Fruit fly (Drosophila melanogaster): ENCODE data around the gene wake.

Gene wake

DNA sequence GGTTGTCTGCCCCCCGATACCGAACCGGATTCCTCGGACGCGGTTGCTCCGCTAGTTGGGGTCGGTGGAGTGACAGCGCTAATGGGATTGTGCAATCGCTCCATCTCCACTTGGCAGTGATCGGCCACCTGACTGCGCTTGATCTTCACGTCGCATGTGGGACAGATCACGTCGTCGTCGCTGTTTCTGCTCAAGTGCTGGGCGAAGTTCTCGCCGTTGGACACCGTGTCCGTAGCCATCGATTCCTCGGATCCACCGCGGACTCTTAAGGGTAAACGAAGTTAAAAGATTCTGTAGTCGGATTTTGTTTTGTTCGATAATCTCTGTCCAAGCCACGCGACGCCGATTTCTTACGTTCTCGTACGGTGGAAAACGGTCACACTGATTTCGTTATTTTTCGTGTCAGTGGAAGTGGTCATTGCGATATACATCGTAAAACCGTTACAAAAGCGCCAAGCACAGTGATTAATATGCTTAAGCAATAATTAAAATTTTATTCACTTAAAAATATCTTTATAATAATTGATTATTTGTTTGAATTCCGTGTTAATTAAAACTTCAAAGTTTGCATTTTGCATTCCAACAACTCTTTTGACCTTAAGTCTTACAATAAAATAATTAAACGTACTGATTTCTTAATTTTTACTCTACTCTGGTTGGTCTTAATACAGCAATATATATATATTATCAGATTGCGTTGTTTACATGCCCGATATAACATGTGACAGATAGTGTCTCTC is 86.6 kb downstream of the wake start, which contains the start of gene RNF220 (continued):
- peak; percentile 75 for TF ChIP-seq Bgb (GFP tag; IDR thresholded peaks at IDR 0.05; ENCODE audit: partially characterized antibody)
- peak; percentile 33 for TF ChIP-seq CG12659 (GFP tag; optimal IDR thresholded peaks at IDR 0.05)
- peak; percentile 76 for TF ChIP-seq MESR4 (GFP tag; optimal IDR thresholded peaks at IDR 0.05)
- peak; percentile 41 for TF ChIP-seq CG1603 (tag; optimal IDR thresholded peaks at IDR 0.05)
- TF ChIP-seq CG6813 (GFP tag; optimal IDR thresholded peaks at IDR 0.05), result no peak
- no peak for TF ChIP-seq Atf-2 (GFP tag; optimal IDR thresholded peaks at IDR 0.05)
- peak; percentile 20; the same call in 1 of the 3 replicates for TF ChIP-seq Dbx (GFP tag; IDR thresholded peaks at IDR 0.05)
- TF ChIP-seq CG14667 (GFP tag; IDR thresholded peaks at IDR 0.05), result 0 out of 2 replicates have a peak, but pooled peaks have one; percentile 8
- no peak for TF ChIP-seq Usf (GFP tag; optimal IDR thresholded peaks at IDR 0.05)
- TF ChIP-seq CG4617 (GFP tag; optimal IDR thresholded peaks at IDR 0.05; ENCODE audit: borderline replicate concordance), result peak; percentile 5
- peak; percentile 30 for TF ChIP-seq dm (GFP tag; optimal IDR thresholded peaks at IDR 0.05)
- TF ChIP-seq CG12942 (GFP tag; optimal IDR thresholded peaks at IDR 0.05), result no peak
- TF ChIP-seq C15 (GFP tag; IDR thresholded peaks at IDR 0.05), result no peak
- no peak for TF ChIP-seq CG1233 (GFP tag; optimal IDR thresholded peaks at IDR 0.05)
- TF ChIP-seq CG6272 (GFP tag; IDR thresholded peaks at IDR 0.05), result peak; percentile 24; the same call in 1 of the 2 replicates
- TF ChIP-seq Ets65A (GFP tag), result peak; percentile 67
- TF ChIP-seq klu (GFP tag; IDR thresholded peaks at IDR 0.05), result 0 out of 2 replicates have a peak, but pooled peaks have one; percentile 8
- TF ChIP-seq ap (GFP tag; IDR thresholded peaks at IDR 0.05), result no peak
- peak; percentile 6 for TF ChIP-seq CG30020 (tag; optimal IDR thresholded peaks at IDR 0.05)
- no peak for TF ChIP-seq CG7556 (GFP tag; optimal IDR thresholded peaks at IDR 0.05)
- TF ChIP-seq D19A (tag; optimal IDR thresholded peaks at IDR 0.05), result peak; percentile 1
- peak in 1 of 2 experiments; percentile 58 for TF ChIP-seq Pdp1 (GFP tag; optimal IDR thresholded peaks at IDR 0.05)
- no peak for TF ChIP-seq CG16815 (GFP tag; optimal IDR thresholded peaks at IDR 0.05)
- peak; percentile 60 for TF ChIP-seq zen2 (GFP tag; IDR thresholded peaks at IDR 0.05; ENCODE audit: partially characterized antibody)
- TF ChIP-seq CG18262 (tag; optimal IDR thresholded peaks at IDR 0.05), result peak; percentile 30
- peak; percentile 45 for TF ChIP-seq nmo (GFP tag; optimal IDR thresholded peaks at IDR 0.05)
- TF ChIP-seq bcd (GFP tag; optimal IDR thresholded peaks at IDR 0.05), result peak; percentile 28
- peak; percentile 8; the same call in 1 of the 2 replicates for TF ChIP-seq Ptx1 (GFP tag; IDR thresholded peaks at IDR 0.05)
- peak; percentile 11 for TF ChIP-seq CG2129 (GFP tag; IDR thresholded peaks at IDR 0.05; ENCODE audit: partially characterized antibody)
- no peak for TF ChIP-seq dpn (GFP tag; optimal IDR thresholded peaks at IDR 0.05)
- TF ChIP-seq gem (tag; optimal IDR thresholded peaks at IDR 0.05), result peak; percentile 49
- TF ChIP-seq CoRest (tag; optimal IDR thresholded peaks at IDR 0.05), result peak; percentile 55
- peak; percentile 82 for TF ChIP-seq amos (GFP tag; IDR thresholded peaks at IDR 0.05; ENCODE audit: partially characterized antibody)
- TF ChIP-seq Opbp (GFP tag; IDR thresholded peaks at IDR 0.05; ENCODE audit: partially characterized antibody), result peak; percentile 76
- TF ChIP-seq CG2678 (tag; optimal IDR thresholded peaks at IDR 0.05), result peak; percentile 35
- TF ChIP-seq CG42726 (GFP tag; IDR thresholded peaks at IDR 0.05; ENCODE audit: partially characterized antibody), result peak; percentile 68
- TF ChIP-seq CTCF (GFP tag; optimal IDR thresholded peaks at IDR 0.05), result peak; percentile 38
- peak; percentile 59 for TF ChIP-seq Med (GFP tag)
- peak; percentile 11 for TF ChIP-seq vnd (GFP tag; IDR thresholded peaks at IDR 0.05; ENCODE audit: partially characterized antibody)
- TF ChIP-seq CG43689 (GFP tag; IDR thresholded peaks at IDR 0.05), result no peak
- TF ChIP-seq unc-4 (GFP tag; IDR thresholded peaks at IDR 0.05; ENCODE audit: partially characterized antibody), result peak; percentile 50
- peak; percentile 48; the same call in 1 of the 2 replicates for TF ChIP-seq inv (GFP tag; IDR thresholded peaks at IDR 0.05; ENCODE audit: partially characterized antibody)
- TF ChIP-seq hbn (GFP tag; IDR thresholded peaks at IDR 0.05; ENCODE audit: partially characterized antibody), result peak; percentile 60
- TF ChIP-seq CrebB (tag; optimal IDR thresholded peaks at IDR 0.05), result no peak
- no peak for TF ChIP-seq tap (tag; optimal IDR thresholded peaks at IDR 0.05)
- peak; percentile 8 for TF ChIP-seq trem (tag; optimal IDR thresholded peaks at IDR 0.05)
- no peak for TF ChIP-seq stc (GFP tag; IDR thresholded peaks at IDR 0.05)
- TF ChIP-seq Myb (GFP tag; optimal IDR thresholded peaks at IDR 0.05), result peak; percentile 68
